Worm (Caenorhabditis elegans) whole organism, L4 larva: ENCODE measurements around the gene F57A8.1.

Source experiments
- D1046.2 ChIP-seq: fragments of 200-800 bp; sonication (Bioruptor generic); IDR thresholded peaks from 2 replicates; pipeline ENCODE4 v1.3.6; 2022; ENCODE audit warnings: missing genetic modification characterization, missing compliant biosample characterization
- Y105C5A.15 ChIP-seq: fragments of 200-800 bp; sonication (Bioruptor generic); IDR thresholded peaks from 2 replicates; pipeline ENCODE4 v1.3.6; 2022; ENCODE audit warnings: missing genetic modification characterization, missing compliant biosample characterization
- Y48G9A.11 ChIP-seq: fragments of 200-800 bp; sonication (Bioruptor generic); IDR thresholded peaks from 2 replicates; pipeline ENCODE4 v1.3.6; 2022; ENCODE audit warnings: missing genetic modification reagents, missing genetic modification characterization, missing compliant biosample characterization
- aha-1 ChIP-seq: fragments of 150-350 bp; peaks from one replicate; lab custom pipeline; 2014; ENCODE audit warnings: missing biosample characterization, missing genetic modification characterization
- ceh-20 ChIP-seq: fragments of 200-800 bp; sonication (Bioruptor generic); IDR thresholded peaks from 2 replicates; pipeline ENCODE4 v1.3.6; 2022; ENCODE audit warnings: missing genetic modification reagents, missing genetic modification characterization, missing compliant biosample characterization
- ceh-28 ChIP-seq: fragments of 150-350 bp; optimal IDR thresholded peaks from 2 replicates; lab custom pipeline; 2014; ENCODE audit warnings: missing biosample characterization, missing genetic modification reagents, missing genetic modification characterization
- ces-1 ChIP-seq: fragments of 150-350 bp; sonication (generic microtip); optimal IDR thresholded peaks from 4 replicates; lab custom pipeline; 2014; ENCODE audit warnings: missing biosample characterization, missing genetic modification reagents, missing genetic modification characterization
- ctbp-1 ChIP-seq: fragments of 200-800 bp; sonication (Bioruptor generic); IDR thresholded peaks from 2 replicates; pipeline ENCODE4 v1.3.6; 2022; ENCODE audit warnings: missing genetic modification reagents, missing genetic modification characterization, missing compliant biosample characterization
- daf-12 ChIP-seq: fragments of 150-350 bp; optimal IDR thresholded peaks from 2 replicates; lab custom pipeline; 2014; ENCODE audit warnings: missing biosample characterization, missing genetic modification reagents, missing genetic modification characterization
- dmd-6 ChIP-seq: fragments of 200-800 bp; sonication (Bioruptor generic); IDR thresholded peaks from 2 replicates; pipeline ENCODE4 v1.3.6; 2022; ENCODE audit warnings: missing genetic modification reagents, missing genetic modification characterization, missing compliant biosample characterization
- duxl-1 ChIP-seq: sonication (generic microtip); optimal IDR thresholded peaks from 2 replicates; lab custom pipeline; 2016; ENCODE audit warnings: mild to moderate bottlenecking, missing genetic modification characterization, moderate library complexity, missing compliant biosample characterization; ENCODE audit not compliant: poor library complexity
- dve-1 ChIP-seq: sonication (generic microtip); optimal IDR thresholded peaks from 2 replicates; lab custom pipeline; 2017; ENCODE audit warnings: antibody characterized with exemption, mild to moderate bottlenecking, missing genetic modification characterization, missing compliant biosample characterization; ENCODE audit not compliant: insufficient read depth
- egl-43 ChIP-seq: fragments of 200-800 bp; sonication (Bioruptor generic); IDR thresholded peaks from 2 replicates; pipeline ENCODE4 v1.3.6; 2022; ENCODE audit warnings: missing genetic modification reagents, missing genetic modification characterization, missing compliant biosample characterization
- fos-1 ChIP-seq: fragments of 150-350 bp; optimal IDR thresholded peaks from 2 replicates; lab custom pipeline; 2014; ENCODE audit warnings: missing biosample characterization, missing genetic modification characterization
- hlh-11 ChIP-seq: fragments of 200-800 bp; sonication (Bioruptor generic); optimal IDR thresholded peaks from 2 replicates; lab custom pipeline; 2018; ENCODE audit warnings: mild to moderate bottlenecking, missing genetic modification characterization, missing compliant biosample characterization
- hmg-1.1 ChIP-seq: fragments of 200-800 bp; sonication (Bioruptor generic); IDR thresholded peaks from 2 replicates; pipeline ENCODE4 v1.3.6; 2022; ENCODE audit warnings: missing genetic modification reagents, missing genetic modification characterization, missing compliant biosample characterization
- lin-29 ChIP-seq: fragments of 200-800 bp; sonication (Bioruptor generic); IDR thresholded peaks from 2 replicates; pipeline ENCODE4 v1.3.6; 2022; ENCODE audit warnings: missing genetic modification reagents, missing genetic modification characterization, missing compliant biosample characterization
- lsy-2 ChIP-seq, 2 experiments: fragments of 150-350 bp in 1 of 2; sonication (generic microtip) in 1 of 2; optimal IDR thresholded peaks; 2 replicates each; lab custom pipeline; 2014 to 2017; ENCODE audit warnings: missing biosample characterization in 2 of 2, missing genetic modification characterization in 2 of 2
- madf-5 ChIP-seq, 2 experiments: fragments of 200-800 bp; sonication (Bioruptor generic); IDR thresholded peaks; 2 replicates each; pipeline ENCODE4 v1.3.6; 2022; ENCODE audit warnings: missing compliant biosample characterization in 2 of 2, missing genetic modification characterization in 2 of 2
- madf-9 ChIP-seq: fragments of 200-800 bp; sonication (Bioruptor generic); conservative IDR thresholded peaks from 2 replicates; pipeline ENCODE4 v1.3.6; 2022; ENCODE audit warnings: missing genetic modification reagents, missing genetic modification characterization, missing compliant biosample characterization
- mdl-1 ChIP-seq, 2 experiments: fragments of 150-350 bp in 1 of 2; sonication (generic microtip) in 1 of 2; optimal IDR thresholded peaks; 2 replicates each; lab custom pipeline; 2014 to 2017; ENCODE audit warnings: missing biosample characterization in 2 of 2, missing genetic modification characterization in 2 of 2
- mdt-29 ChIP-seq: fragments of 200-800 bp; sonication (Bioruptor generic); IDR thresholded peaks from 2 replicates; pipeline ENCODE4 v1.3.6; 2022; ENCODE audit warnings: missing genetic modification reagents, missing genetic modification characterization, missing compliant biosample characterization
- mep-1 ChIP-seq: fragments of 150-350 bp; sonication (generic microtip); optimal IDR thresholded peaks from 3 replicates; lab custom pipeline; 2014; ENCODE audit warnings: missing biosample characterization, missing genetic modification characterization
- mes-2 ChIP-seq: sonication (generic microtip); optimal IDR thresholded peaks from 2 replicates; lab custom pipeline; 2016; ENCODE audit warnings: missing genotype, mild to moderate bottlenecking, missing genetic modification characterization, missing compliant biosample characterization; ENCODE audit not compliant: poor library complexity, severe bottlenecking
- mxl-3 ChIP-seq: fragments of 200-800 bp; sonication (Bioruptor generic); optimal IDR thresholded peaks from 2 replicates; lab custom pipeline; 2018; ENCODE audit warnings: mild to moderate bottlenecking, missing genetic modification characterization, missing compliant biosample characterization
- nhr-102 ChIP-seq: sonication (generic microtip); optimal IDR thresholded peaks from 2 replicates; lab custom pipeline; 2016; ENCODE audit warnings: mild to moderate bottlenecking, missing genetic modification characterization, moderate library complexity, missing compliant biosample characterization
- nhr-11 ChIP-seq: fragments of 150-350 bp; optimal IDR thresholded peaks from 2 replicates; lab custom pipeline; 2014; ENCODE audit warnings: missing biosample characterization, missing genetic modification characterization
- nhr-111 ChIP-seq: fragments of 200-800 bp; sonication (Bioruptor generic); optimal IDR thresholded peaks from 2 replicates; lab custom pipeline; 2018; ENCODE audit warnings: mild to moderate bottlenecking, missing genetic modification characterization, missing compliant biosample characterization
- nhr-25 ChIP-seq: sonication (generic microtip); optimal IDR thresholded peaks from 2 replicates; lab custom pipeline; 2017; ENCODE audit warnings: missing genetic modification characterization, mild to moderate bottlenecking, missing compliant biosample characterization, antibody characterized with exemption, moderate library complexity, borderline replicate concordance; ENCODE audit not compliant: insufficient read depth
- nhr-28 ChIP-seq: fragments of 150-350 bp; optimal IDR thresholded peaks from 2 replicates; lab custom pipeline; 2014; ENCODE audit warnings: missing biosample characterization, missing genetic modification characterization
- nhr-41 ChIP-seq: fragments of 200-800 bp; sonication (Bioruptor generic); IDR thresholded peaks from 2 replicates; pipeline ENCODE4 v1.3.6; 2022; ENCODE audit warnings: missing genetic modification reagents, missing genetic modification characterization, missing compliant biosample characterization
- nhr-48 ChIP-seq: sonication (generic microtip); optimal IDR thresholded peaks from 2 replicates; lab custom pipeline; 2016; ENCODE audit warnings: mild to moderate bottlenecking, missing genetic modification characterization, missing compliant biosample characterization
- pha-4 ChIP-seq, 2 experiments: fragments of 150-350 bp in 1 of 2; fragments of 200-800 bp in 1 of 2; sonication (Bioruptor generic) in 1 of 2; IDR thresholded peaks in 1 of 2; optimal IDR thresholded peaks in 1 of 2; 2 replicates each; pipeline versions ENCODE4 v1.3.6 to Lab custom; 2014 to 2022; ENCODE audit warnings: missing genetic modification characterization in 2 of 2, missing genetic modification reagents in 2 of 2, missing biosample characterization in 1 of 2, missing compliant biosample characterization in 1 of 2
- php-3 ChIP-seq: fragments of 200-800 bp; sonication (Bioruptor generic); IDR thresholded peaks from 2 replicates; pipeline ENCODE4 v1.3.6; 2022; ENCODE audit warnings: missing genetic modification reagents, missing genetic modification characterization, missing compliant biosample characterization
- rbr-2 ChIP-seq: sonication (generic microtip); optimal IDR thresholded peaks from 2 replicates; lab custom pipeline; 2016; ENCODE audit warnings: missing genotype, missing genetic modification characterization, missing compliant biosample characterization
- sdz-12 ChIP-seq: fragments of 200-800 bp; sonication (Bioruptor generic); optimal IDR thresholded peaks from 2 replicates; lab custom pipeline; 2018; ENCODE audit warnings: mild to moderate bottlenecking, missing genetic modification characterization, missing compliant biosample characterization
- spr-1 ChIP-seq: sonication (generic microtip); optimal IDR thresholded peaks from 2 replicates; lab custom pipeline; 2016; ENCODE audit warnings: mild to moderate bottlenecking, missing genetic modification characterization, missing compliant biosample characterization
- tra-1 ChIP-seq: fragments of 200-800 bp; sonication (Bioruptor generic); IDR thresholded peaks from 2 replicates; pipeline ENCODE4 v1.3.6; 2022; ENCODE audit warnings: missing genetic modification reagents, missing genetic modification characterization, missing compliant biosample characterization
- unc-62 ChIP-seq, 3 experiments: fragments of 150-350 bp in 1 of 3; sonication (generic microtip); optimal IDR thresholded peaks in 2 of 3; peaks in 1 of 3; 1 replicate in 1 of 3; 2 replicates in 2 of 3; lab custom pipeline; 2014 to 2017; ENCODE audit warnings: missing biosample characterization in 3 of 3, missing genetic modification characterization in 3 of 3, missing genetic modification reagents in 3 of 3, missing genotype in 1 of 3
- zfp-2 ChIP-seq: sonication (generic microtip); optimal IDR thresholded peaks from 2 replicates; lab custom pipeline; 2016; ENCODE audit warnings: mild to moderate bottlenecking, missing genetic modification characterization, missing compliant biosample characterization
- zip-2 ChIP-seq: fragments of 150-350 bp; optimal IDR thresholded peaks from 2 replicates; lab custom pipeline; 2014; ENCODE audit warnings: missing biosample characterization, missing genetic modification characterization

The F57A8.1 gene

DNA sequence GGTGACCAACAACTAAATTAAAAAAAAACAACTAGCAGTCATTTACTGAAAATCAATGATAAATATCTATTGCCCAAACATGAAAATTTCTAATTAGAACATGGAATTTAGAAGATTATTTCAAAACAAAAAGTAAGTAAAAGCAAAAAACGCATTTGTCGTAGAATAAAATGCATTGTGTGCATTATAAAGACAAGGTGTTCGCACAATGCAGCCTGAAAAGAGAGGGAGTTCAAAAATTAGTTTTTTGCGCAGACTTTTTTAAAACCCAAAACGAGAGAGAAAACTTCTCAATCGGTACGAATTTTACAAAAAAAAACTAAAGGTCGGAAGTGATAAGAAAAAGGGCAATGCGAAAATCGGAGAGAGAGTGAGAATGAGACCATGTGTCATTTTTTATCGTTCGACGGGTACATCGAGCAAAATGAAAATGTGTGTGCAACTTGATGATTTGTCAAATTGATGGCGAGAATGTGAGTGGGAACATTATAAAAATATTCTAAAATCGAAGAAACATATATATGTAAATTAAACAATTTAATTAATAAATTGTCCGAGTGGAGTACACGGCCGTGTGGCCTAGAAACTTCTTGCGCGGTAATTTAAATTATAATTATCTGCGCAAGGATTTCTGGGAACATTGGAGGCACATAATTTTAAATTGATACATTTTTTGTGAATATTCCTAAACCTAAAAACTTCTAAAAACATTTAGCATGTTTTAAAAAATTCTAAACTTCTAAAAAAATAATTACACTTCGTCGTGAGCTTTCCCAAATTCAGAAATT lies 5.6 kb upstream of the F57A8.1 start (continued):
- TF ChIP-seq mes-2 (peak; percentile 87), dve-1 (tag; lab: Kevin White, UChicago) (peak; percentile 43), nhr-111 (GFP tag; lab: Kevin White, UChicago) (no peak), duxl-1 (tag; lab: Kevin White, UChicago) (no peak), lin-29 (GFP tag; lab: Robert Waterston, UW) (0 out of 2 replicates have a peak, but pooled peaks have one; percentile 13), mxl-3 (GFP tag; lab: Kevin White, UChicago) (peak; percentile 73), Y105C5A.15 (GFP tag; lab: Robert Waterston, UW) (no peak), hlh-11 (tag; lab: Kevin White, UChicago) (peak; percentile 54), ces-1 (GFP tag; lab: Kevin White, UChicago) (no peak), mep-1 (tag; lab: Kevin White, UChicago) (peak; percentile 24), nhr-102 (tag; lab: Kevin White, UChicago) (peak; percentile 31), nhr-41 (GFP tag; lab: Robert Waterston, UW) (no peak), tra-1 (GFP tag; lab: Robert Waterston, UW) (0 out of 2 replicates have a peak, but pooled peaks have one; percentile 32), zip-2 (tag; lab: Kevin White, UChicago) (no peak)
- TF ChIP-seq, all 104 proteins: peak for 18

ce11 chrV:10035586-10035985 lies 1.6 kb upstream of the F57A8.1 start:
- TF ChIP-seq rbr-2 (tag; lab: Kevin White, UChicago) (peak; percentile 5), ctbp-1 (no peak)
- TF ChIP-seq, all 104 proteins: peak for 1

DNA sequence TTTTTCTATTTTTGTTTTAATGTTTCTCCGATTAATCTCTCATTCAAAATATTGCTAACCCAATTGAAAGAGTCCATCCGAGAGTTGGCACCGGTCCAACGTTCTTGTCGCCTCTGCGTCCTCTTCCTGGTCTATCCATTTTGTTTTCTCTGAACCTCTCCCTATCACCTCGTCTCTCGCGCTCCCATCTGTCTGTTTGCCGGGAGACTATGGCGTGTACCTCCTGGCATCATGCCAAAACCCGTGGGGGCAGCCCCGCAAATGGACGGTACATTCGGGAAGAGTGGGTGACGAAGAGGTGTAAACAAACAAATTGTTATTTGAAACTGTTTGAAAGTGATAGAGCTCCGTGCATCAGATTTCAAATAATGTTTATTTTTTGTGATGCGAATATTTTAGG lies 865 bp upstream of the F57A8.1 start, which contains the start of gene T06E8.2:
Gene T06E8.2 (minus strand): TSS at position 139 of the 400 bp plus-strand sequence.
- TF ChIP-seq Y48G9A.11 (GFP tag; lab: Robert Waterston, UW) (no peak), lsy-2 (tag; optimal IDR thresholded peaks at IDR 0.05; lab: Kevin White, UChicago) (peak in 1 of 2 experiments; percentile 54), mxl-3 (GFP tag; lab: Kevin White, UChicago) (peak; percentile 79), ceh-28 (tag; lab: Kevin White, UChicago) (no peak), ceh-20 (GFP tag; lab: Robert Waterston, UW) (0 out of 2 replicates have a peak, but pooled peaks have one; percentile 27), nhr-11 (tag; lab: Kevin White, UChicago) (peak; percentile 43), aha-1 (tag; lab: Kevin White, UChicago) (peak; percentile 35), zip-2 (tag; lab: Kevin White, UChicago) (no peak), mdt-29 (no peak), unc-62 (GFP tag; optimal IDR thresholded peaks at IDR 0.05 in 1 of 2; lab: Kevin White, UChicago) (no peak), unc-62 (tag; optimal IDR thresholded peaks at IDR 0.05; lab: Kevin White, UChicago) (no peak), spr-1 (tag; lab: Kevin White, UChicago) (no peak), egl-43 (no peak), sdz-12 (GFP tag; lab: Kevin White, UChicago) (no peak), madf-9 (GFP tag; lab: Robert Waterston, UW) (0 out of 2 replicates have a peak, but pooled peaks have one; percentile 31), D1046.2 (GFP tag; lab: Robert Waterston, UW) (no peak), mdl-1 (tag; optimal IDR thresholded peaks at IDR 0.05; lab: Kevin White, UChicago) (peak in 1 of 2 experiments; percentile 69), rbr-2 (tag; lab: Kevin White, UChicago) (peak; percentile 26), nhr-48 (peak; percentile 14), nhr-28 (tag; lab: Kevin White, UChicago) (peak; percentile 47), nhr-25 (tag; lab: Kevin White, UChicago) (no peak), fos-1 (tag; lab: Kevin White, UChicago) (no peak), mep-1 (tag; lab: Kevin White, UChicago) (peak; percentile 64), pha-4 (GFP tag; IDR thresholded peaks at IDR 0.05; lab: Robert Waterston, UW) (no peak), pha-4 (tag; optimal IDR thresholded peaks at IDR 0.05; lab: Kevin White, UChicago) (no peak), madf-5 (GFP tag; IDR thresholded peaks at IDR 0.05; lab: Robert Waterston, UW) (no peak), hmg-1.1 (peak; percentile 27; the same call in 1 of the 2 replicates), zfp-2 (tag; lab: Kevin White, UChicago) (no peak), daf-12 (tag; lab: Kevin White, UChicago) (no peak), mes-2 (peak; percentile 30), php-3 (GFP tag; lab: Robert Waterston, UW) (no peak), dve-1 (tag; lab: Kevin White, UChicago) (peak; percentile 69), dmd-6 (peak; percentile 54)
